Fruit fly (Drosophila melanogaster) whole organism, embryonic: ENCODE measurements around the gene CG12560.
A peak's percentile ranks its signal among the peaks of the same experiment; 100 is the strongest.

Experiments
- Aef1 ChIP-seq: fragments of 200-800 bp; sonication (Bioruptor generic); IDR thresholded peaks from 3 replicates; pipeline ENCODE4 v1.3.6; 2022; ENCODE audit warnings: missing biosample characterization, missing genetic modification characterization
- Atf6 ChIP-seq: fragments of 200-800 bp; sonication (Bioruptor generic); IDR thresholded peaks from 2 replicates; pipeline ENCODE4 v1.3.6; 2022; ENCODE audit warnings: missing biosample characterization, missing genetic modification characterization
- Bdp1 ChIP-seq: fragments of 200-800 bp; sonication (Bioruptor generic); optimal IDR thresholded peaks from 3 replicates; lab custom pipeline; 2016; ENCODE audit warnings: missing biosample characterization, missing genetic modification characterization
- CG10274 ChIP-seq: fragments of 200-800 bp; sonication (Bioruptor generic); optimal IDR thresholded peaks from 3 replicates; lab custom pipeline; 2017; ENCODE audit warnings: missing biosample characterization, mild to moderate bottlenecking, missing genetic modification characterization
- CG11085 ChIP-seq: fragments of 200-800 bp; sonication (Bioruptor generic); IDR thresholded peaks from 2 replicates; pipeline ENCODE4 v1.3.6; 2022; ENCODE audit warnings: missing biosample characterization, missing genetic modification characterization
- CG11456 ChIP-seq: fragments of 200-800 bp; sonication (Bioruptor generic); IDR thresholded peaks from 3 replicates; pipeline ENCODE4 v1.3.6; 2022; ENCODE audit warnings: missing biosample characterization, missing genetic modification characterization
- CG11695 ChIP-seq: fragments of 200-800 bp; sonication (Bioruptor generic); IDR thresholded peaks from 3 replicates; pipeline ENCODE4 v1.3.6; 2022; ENCODE audit warnings: missing biosample characterization, missing genetic modification characterization
- CG12219 ChIP-seq: fragments of 200-800 bp; sonication (Bioruptor generic); optimal IDR thresholded peaks from 3 replicates; lab custom pipeline; 2018; ENCODE audit warnings: missing biosample characterization, mild to moderate bottlenecking, missing genetic modification characterization
- CG1233 ChIP-seq: fragments of 200-800 bp; sonication (Bioruptor generic); optimal IDR thresholded peaks from 4 replicates; lab custom pipeline; 2018; ENCODE audit warnings: missing biosample characterization, mild to moderate bottlenecking, missing genetic modification characterization
- CG13424 ChIP-seq: fragments of 200-800 bp; sonication (Bioruptor generic); optimal IDR thresholded peaks from 2 replicates; lab custom pipeline; 2019; ENCODE audit warnings: missing biosample characterization, mild to moderate bottlenecking, missing genetic modification characterization, moderate library complexity
- CG14667 ChIP-seq: fragments of 200-800 bp; sonication (Bioruptor generic); IDR thresholded peaks from 2 replicates; pipeline ENCODE4 v1.3.6; 2022; ENCODE audit warnings: missing biosample characterization, missing genetic modification characterization
- CG17361 ChIP-seq: fragments of 200-800 bp; sonication (Bioruptor generic); IDR thresholded peaks from 3 replicates; pipeline ENCODE4 v1.3.6; 2022; ENCODE audit warnings: missing biosample characterization, missing genetic modification characterization
- CG17829 ChIP-seq: fragments of 200-800 bp; optimal IDR thresholded peaks from 2 replicates; lab custom pipeline; 2019; ENCODE audit warnings: missing biosample characterization, mild to moderate bottlenecking, missing genetic modification characterization, moderate library complexity
- CG18619 ChIP-seq: fragments of 200-800 bp; sonication (Bioruptor generic); optimal IDR thresholded peaks from 3 replicates; lab custom pipeline; 2017; ENCODE audit warnings: missing biosample characterization, mild to moderate bottlenecking, missing genetic modification characterization
- CG18764 ChIP-seq: fragments of 200-800 bp; sonication (Bioruptor generic); optimal IDR thresholded peaks from 3 replicates; lab custom pipeline; 2016; ENCODE audit warnings: missing biosample characterization, missing genetic modification characterization
- CG31441 ChIP-seq: fragments of 200-800 bp; sonication (Bioruptor generic); IDR thresholded peaks from 2 replicates; pipeline ENCODE4 v1.3.6; 2022; ENCODE audit warnings: missing biosample characterization, missing genetic modification characterization
- CG32532 ChIP-seq: fragments of 200-800 bp; sonication (Bioruptor generic); IDR thresholded peaks from 2 replicates; pipeline ENCODE4 v1.3.6; 2022; ENCODE audit warnings: missing biosample characterization, missing genetic modification characterization
- CG3726 ChIP-seq: fragments of 200-800 bp; sonication (Bioruptor generic); IDR thresholded peaks from 3 replicates; pipeline ENCODE4, ENCODE4 v1.3.6; 2022; ENCODE audit warnings: missing biosample characterization, missing genetic modification characterization
- CG3847 ChIP-seq: fragments of 200-800 bp; sonication (Bioruptor generic); IDR thresholded peaks from 2 replicates; pipeline ENCODE4 v1.3.6; 2022; ENCODE audit warnings: missing biosample characterization, missing genetic modification characterization
- CG4282 ChIP-seq: fragments of 200-800 bp; sonication (Bioruptor generic); optimal IDR thresholded peaks from 2 replicates; lab custom pipeline; 2016; ENCODE audit warnings: missing biosample characterization, missing genetic modification characterization
- CG5245 ChIP-seq: fragments of 200-800 bp; sonication (Bioruptor generic); optimal IDR thresholded peaks from 3 replicates; lab custom pipeline; 2016; ENCODE audit warnings: missing biosample characterization, missing genetic modification characterization
- CG6175 ChIP-seq: fragments of 200-800 bp; sonication (Bioruptor generic); IDR thresholded peaks from 3 replicates; pipeline ENCODE4 v1.3.6; 2022; ENCODE audit warnings: missing biosample characterization, missing genetic modification characterization
- CG6683 ChIP-seq: fragments of 200-800 bp; sonication (Bioruptor generic); optimal IDR thresholded peaks from 2 replicates; lab custom pipeline; 2017; ENCODE audit warnings: missing biosample characterization, mild to moderate bottlenecking, missing genetic modification characterization, missing genetic modification reagents
- CG7372 ChIP-seq: fragments of 200-800 bp; sonication (Bioruptor generic); IDR thresholded peaks from 2 replicates; pipeline ENCODE4 v1.3.6; 2022; ENCODE audit warnings: missing biosample characterization, missing genetic modification characterization
- CG9215 ChIP-seq: fragments of 200-800 bp; sonication (Bioruptor generic); IDR thresholded peaks from 2 replicates; pipeline ENCODE4 v1.3.6; 2022; ENCODE audit warnings: missing biosample characterization, missing genetic modification characterization
- CoRest ChIP-seq: fragments of 200-800 bp; sonication (Bioruptor generic); optimal IDR thresholded peaks from 3 replicates; lab custom pipeline; 2018; ENCODE audit warnings: missing biosample characterization, mild to moderate bottlenecking, missing genetic modification characterization, moderate library complexity
- Deaf1 ChIP-seq: fragments of 200-800 bp; optimal IDR thresholded peaks from 3 replicates; lab custom pipeline; 2019; ENCODE audit warnings: missing biosample characterization, mild to moderate bottlenecking, missing genetic modification characterization, moderate library complexity
- Fer1 ChIP-seq: fragments of 200-800 bp; sonication (Bioruptor generic); optimal IDR thresholded peaks from 2 replicates; lab custom pipeline; 2017; ENCODE audit warnings: missing biosample characterization, mild to moderate bottlenecking, missing genetic modification characterization
- H15 ChIP-seq: fragments of 200-800 bp; sonication (Bioruptor generic); IDR thresholded peaks from 3 replicates; pipeline ENCODE4 v1.3.6; 2022; ENCODE audit warnings: missing biosample characterization, missing genetic modification characterization
- Hr51 ChIP-seq, 2 experiments: fragments of 200-800 bp; sonication (Bioruptor generic); optimal IDR thresholded peaks; 2 replicates in 1 of 2; 3 replicates in 1 of 2; lab custom pipeline; 2016 to 2018; ENCODE audit warnings: missing biosample characterization in 2 of 2, missing genetic modification characterization in 2 of 2, mild to moderate bottlenecking in 1 of 2, moderate library complexity in 1 of 2
- Max ChIP-seq: fragments of 200-800 bp; sonication (Bioruptor generic); optimal IDR thresholded peaks from 2 replicates; lab custom pipeline; 2016; ENCODE audit warnings: missing biosample characterization, mild to moderate bottlenecking, missing genetic modification characterization
- Nf-YB ChIP-seq: fragments of 200-800 bp; sonication (Bioruptor generic); optimal IDR thresholded peaks from 3 replicates; lab custom pipeline; 2019; ENCODE audit warnings: missing biosample characterization, mild to moderate bottlenecking, missing genetic modification characterization, moderate library complexity
- Opbp ChIP-seq: fragments of 200-800 bp; sonication (Bioruptor generic); IDR thresholded peaks from 3 replicates; pipeline ENCODE4 v1.3.6; 2022; ENCODE audit warnings: missing biosample characterization, missing genetic modification characterization; ENCODE audit not compliant: partially characterized antibody
- Ptx1 ChIP-seq: fragments of 200-800 bp; sonication (Bioruptor generic); IDR thresholded peaks from 2 replicates; pipeline ENCODE4 v1.3.6; 2022; ENCODE audit warnings: missing biosample characterization, missing genetic modification characterization
- Sox102F ChIP-seq: fragments of 200-800 bp; sonication (Bioruptor generic); optimal IDR thresholded peaks from 2 replicates; lab custom pipeline; 2018; ENCODE audit warnings: missing biosample characterization, mild to moderate bottlenecking, missing genetic modification characterization, moderate library complexity
- chm ChIP-seq: fragments of 200-800 bp; sonication (Bioruptor generic); IDR thresholded peaks from 2 replicates; pipeline ENCODE4 v1.3.6; 2022; ENCODE audit warnings: missing biosample characterization, missing genetic modification characterization
- ewg ChIP-seq: fragments of 200-800 bp; sonication (Bioruptor generic); optimal IDR thresholded peaks from 3 replicates; lab custom pipeline; 2017; ENCODE audit warnings: mild to moderate bottlenecking, missing biosample characterization, missing genetic modification reagents, missing genetic modification characterization
- fd3F ChIP-seq: fragments of 200-800 bp; sonication (Bioruptor generic); optimal IDR thresholded peaks from 2 replicates; lab custom pipeline; 2018; ENCODE audit warnings: missing biosample characterization, mild to moderate bottlenecking, missing genetic modification characterization, moderate library complexity
- gem ChIP-seq: fragments of 200-800 bp; sonication (Bioruptor generic); optimal IDR thresholded peaks from 2 replicates; lab custom pipeline; 2019; ENCODE audit warnings: missing biosample characterization, mild to moderate bottlenecking, missing genetic modification characterization, moderate library complexity
- gro ChIP-seq: fragments of 200-800 bp; sonication (Bioruptor generic); optimal IDR thresholded peaks from 2 replicates; lab custom pipeline; 2016; ENCODE audit warnings: missing biosample characterization, missing genetic modification characterization
- hkb ChIP-seq, 2 experiments: fragments of 200-800 bp in 1 of 2; fragments of >200 bp in 1 of 2; sonication (Bioruptor generic) in 1 of 2; IDR thresholded peaks in 1 of 2; optimal IDR thresholded peaks in 1 of 2; 2 replicates each; pipeline versions ENCODE4 v1.3.6 to Lab custom; 2017 to 2022; ENCODE audit warnings: missing biosample characterization in 1 of 2, missing genetic modification characterization in 1 of 2
- insv ChIP-seq, 2 experiments: fragments of 200-800 bp; sonication (Bioruptor generic); optimal IDR thresholded peaks; 3 replicates each; lab custom pipeline; 2016 to 2018; ENCODE audit warnings: missing biosample characterization in 2 of 2, missing genetic modification characterization in 2 of 2
- nom ChIP-seq: fragments of 200-800 bp; sonication (Bioruptor generic); optimal IDR thresholded peaks from 2 replicates; lab custom pipeline; 2017; ENCODE audit warnings: missing biosample characterization, missing genetic modification characterization, mild to moderate bottlenecking, moderate library complexity, missing genetic modification reagents
- odd ChIP-seq: fragments of 200-800 bp; sonication (Bioruptor generic); optimal IDR thresholded peaks from 2 replicates; lab custom pipeline; 2017; ENCODE audit warnings: missing biosample characterization, mild to moderate bottlenecking, missing genetic modification characterization
- pnt ChIP-seq: fragments of 200-800 bp; sonication (Bioruptor generic); optimal IDR thresholded peaks from 3 replicates; lab custom pipeline; 2016; ENCODE audit warnings: missing biosample characterization, missing genetic modification characterization
- sima ChIP-seq: fragments of 200-800 bp; sonication (Bioruptor generic); optimal IDR thresholded peaks from 2 replicates; lab custom pipeline; 2016; ENCODE audit warnings: missing biosample characterization, missing genetic modification characterization
- so ChIP-seq: fragments of 200-800 bp; sonication (Bioruptor generic); IDR thresholded peaks from 3 replicates; pipeline ENCODE4 v1.3.6; 2022; ENCODE audit warnings: missing biosample characterization, missing genetic modification characterization
- sob ChIP-seq: fragments of 200-800 bp; sonication (Bioruptor generic); IDR thresholded peaks from 2 replicates; pipeline ENCODE4 v1.3.6; 2022; ENCODE audit warnings: missing biosample characterization, missing genetic modification characterization
- tio ChIP-seq: fragments of 200-800 bp; sonication (Bioruptor generic); optimal IDR thresholded peaks from 2 replicates; lab custom pipeline; 2017; ENCODE audit warnings: missing biosample characterization, missing genetic modification characterization, inconsistent platforms
- tx ChIP-seq: fragments of 200-800 bp; sonication (Bioruptor generic); optimal IDR thresholded peaks from 2 replicates; lab custom pipeline; 2016; ENCODE audit warnings: missing biosample characterization, missing genetic modification characterization

Gene CG12560

dm6 chr2L:8034734-8035133 is 25.5 kb upstream of the CG12560 start (continued):
- peak; percentile 69 for TF ChIP-seq CG32532 (GFP tag; lab: Robert Waterston, UW)
- peak; percentile 6 for TF ChIP-seq Bdp1
- no peak for TF ChIP-seq CG11456
- TF ChIP-seq CG1233, result peak; percentile 50
- peak; percentile 15 for TF ChIP-seq Nf-YB (GFP tag; lab: Kevin White, UChicago)
- no peak for TF ChIP-seq CG6175 (GFP tag; lab: Robert Waterston, UW)
- TF ChIP-seq CG17829 (tag; lab: Kevin White, UChicago), result peak; percentile 46
- no peak for TF ChIP-seq CG4282 (GFP tag; lab: Kevin White, UChicago)
- peak; percentile 23 for TF ChIP-seq CG18619 (GFP tag; lab: Kevin White, UChicago)
- TF ChIP-seq Ptx1, result peak; percentile 72
- peak; percentile 49; the same call in 2 of the 3 replicates for TF ChIP-seq Aef1 (GFP tag; lab: Robert Waterston, UW)
- TF ChIP-seq nom, result no peak
- TF ChIP-seq sob (GFP tag; lab: Robert Waterston, UW), result peak; percentile 27; the same call in 1 of the 2 replicates
- peak; percentile 65 for TF ChIP-seq CoRest (tag; lab: Kevin White, UChicago)
- peak; percentile 10 for TF ChIP-seq CG10274
- TF ChIP-seq CG31441 (GFP tag; lab: Robert Waterston, UW), result peak; percentile 52; the same call in 1 of the 2 replicates
- TF ChIP-seq CG11695 (GFP tag; lab: Robert Waterston, UW), result peak; percentile 83
- TF ChIP-seq CG3726 (GFP tag; lab: Robert Waterston, UW), result 0 out of 3 replicates have a peak, but pooled peaks have one; percentile 43
- peak; percentile 39 for TF ChIP-seq CG5245 (GFP tag; lab: Kevin White, UChicago)
- no peak for TF ChIP-seq Deaf1
- TF ChIP-seq CG13424, result peak; percentile 56
- peak; percentile 3 for TF ChIP-seq CG6683
- TF ChIP-seq sima (GFP tag; lab: Kevin White, UChicago), result no peak
- TF ChIP-seq Opbp (GFP tag; lab: Robert Waterston, UW), result no peak
- peak; percentile 67; the same call in 1 of the 2 replicates for TF ChIP-seq chm (GFP tag; lab: Robert Waterston, UW)
- TF ChIP-seq insv (GFP tag; optimal IDR thresholded peaks at IDR 0.05; lab: Kevin White, UChicago), result no peak
- TF ChIP-seq CG11085, result no peak
- TF ChIP-seq CG14667 (GFP tag; lab: Robert Waterston, UW), result no peak
- peak; percentile 15 to 77 for TF ChIP-seq Hr51 (GFP tag; optimal IDR thresholded peaks at IDR 0.05; lab: Kevin White, UChicago)
- peak; percentile 24 for TF ChIP-seq Max (GFP tag; lab: Kevin White, UChicago)
- peak; percentile 29 for TF ChIP-seq tio (GFP tag; lab: Kevin White, UChicago)
- peak; percentile 72 for TF ChIP-seq CG12219
- peak; percentile 58 for TF ChIP-seq CG17361
- peak; percentile 35 for TF ChIP-seq fd3F
- TF ChIP-seq Sox102F (GFP tag; lab: Kevin White, UChicago), result peak; percentile 74
- peak; percentile 49 for TF ChIP-seq CG9215
- TF ChIP-seq CG18764 (GFP tag; lab: Kevin White, UChicago), result peak; percentile 4
- peak; percentile 65 for TF ChIP-seq Atf6 (GFP tag; lab: Robert Waterston, UW)
- peak; percentile 4 for TF ChIP-seq odd (GFP tag; lab: Kevin White, UChicago)
- TF ChIP-seq Fer1 (GFP tag; lab: Kevin White, UChicago), result peak; percentile 76
- peak; percentile 19 for TF ChIP-seq pnt (GFP tag; lab: Kevin White, UChicago)
- TF ChIP-seq gro (GFP tag; lab: Kevin White, UChicago), result peak; percentile 41
- peak; percentile 34 for TF ChIP-seq ewg (GFP tag; lab: Kevin White, UChicago)
- TF ChIP-seq tx (GFP tag; lab: Kevin White, UChicago), result peak; percentile 8
- peak; percentile 61; the same call in 2 of the 3 replicates for TF ChIP-seq H15 (GFP tag; lab: Robert Waterston, UW)
- peak; percentile 76 for TF ChIP-seq gem (tag; lab: Kevin White, UChicago)
- peak; percentile 68 for TF ChIP-seq CG7372
- peak; percentile 43 for TF ChIP-seq CG3847 (GFP tag; lab: Robert Waterston, UW)
- TF ChIP-seq so (GFP tag; lab: Robert Waterston, UW), result peak; percentile 82
- no peak for TF ChIP-seq hkb (optimal IDR thresholded peaks at IDR 0.05; lab: Kevin White, UChicago)
- TF ChIP-seq hkb (GFP tag; IDR thresholded peaks at IDR 0.05; lab: Robert Waterston, UW), result peak; percentile 86
